Worm (Caenorhabditis elegans): Measurements from ENCODE around the gene irld-47.

irld-47 gene

ce11 chrII:7845571-7846236 is 23.4 kb upstream of the irld-47 start, which contains the start of gene T09A5.4:
T09A5.4 (plus strand) TSS chrII:7846186.
- TF ChIP-seq tbx-8 (GFP tag; optimal IDR thresholded peaks at IDR 0.05) (no peak), drap-1 (GFP tag; optimal IDR thresholded peaks at IDR 0.05) (no peak), ces-1 (GFP tag; optimal IDR thresholded peaks at IDR 0.05) (no peak), mls-2 (tag; optimal IDR thresholded peaks at IDR 0.05) (no peak), lsy-2 (tag; optimal IDR thresholded peaks at IDR 0.05) (no peak), nhr-12 (tag; optimal IDR thresholded peaks at IDR 0.05) (no peak), cnd-1 (tag; optimal IDR thresholded peaks at IDR 0.05) (no peak), lin-13 (tag; optimal IDR thresholded peaks at IDR 0.05) (no peak), nhr-237 (tag; optimal IDR thresholded peaks at IDR 0.05) (no peak)

- TF ChIP-seq nhr-76 (tag; optimal IDR thresholded peaks at IDR 0.05) (no peak), unc-62 (GFP tag; optimal IDR thresholded peaks at IDR 0.05) (no peak), pha-4 (tag; optimal IDR thresholded peaks at IDR 0.05) (no peak), sptf-1 (tag; optimal IDR thresholded peaks at IDR 0.05) (no peak), nhr-12 (tag; optimal IDR thresholded peaks at IDR 0.05) (no peak), M03D4.4 (tag; optimal IDR thresholded peaks at IDR 0.05) (no peak), cnd-1 (tag; optimal IDR thresholded peaks at IDR 0.05) (no peak), ztf-11 (tag; optimal IDR thresholded peaks at IDR 0.05) (no peak), lin-13 (tag; optimal IDR thresholded peaks at IDR 0.05) (no peak), mab-5 (tag; optimal IDR thresholded peaks at IDR 0.05) (no peak), flh-1 (GFP tag; optimal IDR thresholded peaks at IDR 0.05) (no peak), unc-120 (tag; optimal IDR thresholded peaks at IDR 0.05; ENCODE audit: poor library complexity, severe bottlenecking) (no peak), mep-1 (tag; optimal IDR thresholded peaks at IDR 0.05) (no peak), nhr-237 (tag; optimal IDR thresholded peaks at IDR 0.05) (no peak), ces-1 (GFP tag; optimal IDR thresholded peaks at IDR 0.05) (no peak), nhr-28 (tag; optimal IDR thresholded peaks at IDR 0.05) (no peak), unc-39 (tag; optimal IDR thresholded peaks at IDR 0.05) (no peak), zip-8 (tag; optimal IDR thresholded peaks at IDR 0.05) (no peak), blmp-1 (tag; optimal IDR thresholded peaks at IDR 0.05) (no peak)
These were observed 19.7 kb upstream of the irld-47 start, which contains the start of gene klp-3 for ce11 chrII:7842053-7842452. klp-3 (plus strand) TSS chrII:7842353.

- TF ChIP-seq tbx-8 (GFP tag; optimal IDR thresholded peaks at IDR 0.05) (no peak), hlh-1 (tag; optimal IDR thresholded peaks at IDR 0.05) (no peak), blmp-1 (tag; optimal IDR thresholded peaks at IDR 0.05) (peak; percentile 55), sptf-1 (tag; optimal IDR thresholded peaks at IDR 0.05) (no peak), drap-1 (GFP tag; optimal IDR thresholded peaks at IDR 0.05) (no peak), snpc-4 (tag; optimal IDR thresholded peaks at IDR 0.05) (no peak), cnd-1 (tag; optimal IDR thresholded peaks at IDR 0.05) (no peak), nhr-76 (tag; optimal IDR thresholded peaks at IDR 0.05) (no peak), nhr-2 (tag; optimal IDR thresholded peaks at IDR 0.05) (no peak), ceh-43 (GFP tag; optimal IDR thresholded peaks at IDR 0.05) (no peak), zip-8 (tag; optimal IDR thresholded peaks at IDR 0.05) (no peak), M03D4.4 (tag; optimal IDR thresholded peaks at IDR 0.05) (no peak), unc-120 (tag; optimal IDR thresholded peaks at IDR 0.05; ENCODE audit: poor library complexity, severe bottlenecking) (no peak), elt-3 (tag; optimal IDR thresholded peaks at IDR 0.05) (no peak), lsy-2 (tag; optimal IDR thresholded peaks at IDR 0.05) (no peak), flh-1 (GFP tag; optimal IDR thresholded peaks at IDR 0.05) (no peak), mls-2 (tag; optimal IDR thresholded peaks at IDR 0.05) (peak; percentile 7)
These were observed 17.3 kb upstream of the irld-47 start for ce11 chrII:7839703-7840102.

ce11 chrII:7838661-7839060 is 16.3 kb upstream of the irld-47 start:
- TF ChIP-seq ces-1 (GFP tag; optimal IDR thresholded peaks at IDR 0.05) (peak; percentile 58), unc-120 (tag; optimal IDR thresholded peaks at IDR 0.05; ENCODE audit: poor library complexity, severe bottlenecking) (peak; percentile 40), mep-1 (tag; optimal IDR thresholded peaks at IDR 0.05) (peak; percentile 17), M03D4.4 (tag; optimal IDR thresholded peaks at IDR 0.05) (no peak), nhr-237 (tag; optimal IDR thresholded peaks at IDR 0.05) (no peak)

- TF ChIP-seq ceh-43 (GFP tag; optimal IDR thresholded peaks at IDR 0.05) (no peak), nhr-28 (tag; optimal IDR thresholded peaks at IDR 0.05) (no peak), unc-62 (GFP tag; optimal IDR thresholded peaks at IDR 0.05) (peak; percentile 46), ztf-11 (tag; optimal IDR thresholded peaks at IDR 0.05) (no peak), unc-120 (tag; optimal IDR thresholded peaks at IDR 0.05; ENCODE audit: poor library complexity, severe bottlenecking) (peak; percentile 60), cnd-1 (tag; optimal IDR thresholded peaks at IDR 0.05) (no peak), sptf-1 (tag; optimal IDR thresholded peaks at IDR 0.05) (no peak), tbx-8 (GFP tag; optimal IDR thresholded peaks at IDR 0.05) (no peak), zip-8 (tag; optimal IDR thresholded peaks at IDR 0.05) (no peak), unc-39 (tag; optimal IDR thresholded peaks at IDR 0.05) (no peak), ceh-39 (tag; optimal IDR thresholded peaks at IDR 0.05) (no peak), ham-2 (GFP tag; optimal IDR thresholded peaks at IDR 0.05) (no peak), hlh-1 (tag; optimal IDR thresholded peaks at IDR 0.05) (peak; percentile 96)
These were observed 14.4 kb upstream of the irld-47 start for ce11 chrII:7836613-7837226.

All from whole organism, mixed stage, embryonic.